Fruit fly (Drosophila melanogaster): ENCODE data around the gene CG10096.

The CG10096 gene

dm6 chr3R:12408160-12408559, 12.4 kb upstream of the CG10096 start, which contains the start of gene CG5196 (continued):
- TF ChIP-seq Hr3 (GFP tag; optimal IDR thresholded peaks at IDR 0.05): no peak
- peak; percentile 9 for TF ChIP-seq repo (GFP tag; optimal IDR thresholded peaks at IDR 0.05)
- no peak for TF ChIP-seq CG15696 (tag; optimal IDR thresholded peaks at IDR 0.05)
- peak; percentile 94 for TF ChIP-seq stwl (tag; optimal IDR thresholded peaks at IDR 0.05)
- TF ChIP-seq ham (GFP tag; IDR thresholded peaks at IDR 0.05): no peak
- no peak for TF ChIP-seq Mes4 (GFP tag; optimal IDR thresholded peaks at IDR 0.05)
- no peak for TF ChIP-seq esg (GFP tag; conservative IDR thresholded peaks at IDR 0.05)
- TF ChIP-seq da (GFP tag; optimal IDR thresholded peaks at IDR 0.05): no peak
- TF ChIP-seq Rx (GFP tag; IDR thresholded peaks at IDR 0.05): no peak
- TF ChIP-seq Optix (GFP tag; IDR thresholded peaks at IDR 0.05): no peak
- peak; percentile 20; the same call in 1 of the 2 replicates for TF ChIP-seq sob (GFP tag; IDR thresholded peaks at IDR 0.05)
- TF ChIP-seq CG12942 (GFP tag; optimal IDR thresholded peaks at IDR 0.05): no peak
- TF ChIP-seq oc (tag; optimal IDR thresholded peaks at IDR 0.05): no peak
- no peak for TF ChIP-seq CG2889 (GFP tag; IDR thresholded peaks at IDR 0.05)
- TF ChIP-seq Abd-B (GFP tag; optimal IDR thresholded peaks at IDR 0.05): peak; percentile 43
- no peak for TF ChIP-seq CG6272 (GFP tag; IDR thresholded peaks at IDR 0.05)
- TF ChIP-seq CG32532 (GFP tag; IDR thresholded peaks at IDR 0.05): no peak
- TF ChIP-seq Hmx (GFP tag; optimal IDR thresholded peaks at IDR 0.05): no peak
- TF ChIP-seq Fer3 (tag; optimal IDR thresholded peaks at IDR 0.05): peak; percentile 13
- no peak for TF ChIP-seq wor (GFP tag; IDR thresholded peaks at IDR 0.05)
- TF ChIP-seq dan (GFP tag; IDR thresholded peaks at IDR 0.05): no peak
- TF ChIP-seq dm (GFP tag; optimal IDR thresholded peaks at IDR 0.05): no peak
- no peak; the same call in 2 of the 3 replicates for TF ChIP-seq CG3726 (GFP tag; IDR thresholded peaks at IDR 0.05)
- TF ChIP-seq bowl (GFP tag; IDR thresholded peaks at IDR 0.05): no peak
- TF ChIP-seq Gsc (GFP tag; IDR thresholded peaks at IDR 0.05): no peak
- no peak for TF ChIP-seq CG13296 (GFP tag; optimal IDR thresholded peaks at IDR 0.05)
- no peak for TF ChIP-seq CG10654 (GFP tag; optimal IDR thresholded peaks at IDR 0.05)
- TF ChIP-seq CG12071 (GFP tag; optimal IDR thresholded peaks at IDR 0.05): no peak
- TF ChIP-seq zfh1 (GFP tag; IDR thresholded peaks at IDR 0.05): 0 out of 3 replicates have a peak, but pooled peaks have one; percentile 27
- no peak for TF ChIP-seq bab2 (GFP tag; optimal IDR thresholded peaks at IDR 0.05)
- TF ChIP-seq CG16779 (GFP tag; IDR thresholded peaks at IDR 0.05): peak; percentile 45; the same call in 1 of the 2 replicates
- TF ChIP-seq Rfx (GFP tag; IDR thresholded peaks at IDR 0.05): peak; percentile 26; the same call in 1 of the 2 replicates
- TF ChIP-seq Eip74EF (GFP tag; optimal IDR thresholded peaks at IDR 0.05): no peak
- TF ChIP-seq Gug (GFP tag; IDR thresholded peaks at IDR 0.05): no peak
- TF ChIP-seq salm (tag; optimal IDR thresholded peaks at IDR 0.05): no peak
- no peak for TF ChIP-seq Mad (GFP tag; optimal IDR thresholded peaks at IDR 0.05)
- TF ChIP-seq gt (GFP tag; IDR thresholded peaks at IDR 0.05): no peak
- no peak for TF ChIP-seq H2.0 (GFP tag; IDR thresholded peaks at IDR 0.05)
- TF ChIP-seq mirr (GFP tag; optimal IDR thresholded peaks at IDR 0.05): no peak
- no peak for TF ChIP-seq sr (GFP tag; IDR thresholded peaks at IDR 0.05)
- TF ChIP-seq CG1602 (GFP tag; optimal IDR thresholded peaks at IDR 0.05): no peak
- TF ChIP-seq Side (GFP tag; optimal IDR thresholded peaks at IDR 0.05): no peak
- TF ChIP-seq lbe (GFP tag; optimal IDR thresholded peaks at IDR 0.05): peak; percentile 66
- no peak for TF ChIP-seq CG8765 (GFP tag; IDR thresholded peaks at IDR 0.05)
- TF ChIP-seq CG18011 (GFP tag; optimal IDR thresholded peaks at IDR 0.05): no peak
- TF ChIP-seq Sin3A (optimal IDR thresholded peaks at IDR 0.05): peak; percentile 29
- no peak for TF ChIP-seq CG6765 (GFP tag; optimal IDR thresholded peaks at IDR 0.05)
- peak; percentile 45 for TF ChIP-seq nom (GFP tag; optimal IDR thresholded peaks at IDR 0.05)
- TF ChIP-seq gsb-n (tag; optimal IDR thresholded peaks at IDR 0.05): peak; percentile 20
- no peak for TF ChIP-seq prd (optimal IDR thresholded peaks at IDR 0.05)
- no peak for TF ChIP-seq prd (GFP tag; IDR thresholded peaks at IDR 0.05)
- no peak for TF ChIP-seq tin (GFP tag; optimal IDR thresholded peaks at IDR 0.05)
- TF ChIP-seq CG10979 (tag; optimal IDR thresholded peaks at IDR 0.05): peak; percentile 11
- TF ChIP-seq CG14667 (GFP tag; IDR thresholded peaks at IDR 0.05): no peak
